Fruit fly (Drosophila melanogaster): ENCODE data around the gene Hex-A.

DNA sequence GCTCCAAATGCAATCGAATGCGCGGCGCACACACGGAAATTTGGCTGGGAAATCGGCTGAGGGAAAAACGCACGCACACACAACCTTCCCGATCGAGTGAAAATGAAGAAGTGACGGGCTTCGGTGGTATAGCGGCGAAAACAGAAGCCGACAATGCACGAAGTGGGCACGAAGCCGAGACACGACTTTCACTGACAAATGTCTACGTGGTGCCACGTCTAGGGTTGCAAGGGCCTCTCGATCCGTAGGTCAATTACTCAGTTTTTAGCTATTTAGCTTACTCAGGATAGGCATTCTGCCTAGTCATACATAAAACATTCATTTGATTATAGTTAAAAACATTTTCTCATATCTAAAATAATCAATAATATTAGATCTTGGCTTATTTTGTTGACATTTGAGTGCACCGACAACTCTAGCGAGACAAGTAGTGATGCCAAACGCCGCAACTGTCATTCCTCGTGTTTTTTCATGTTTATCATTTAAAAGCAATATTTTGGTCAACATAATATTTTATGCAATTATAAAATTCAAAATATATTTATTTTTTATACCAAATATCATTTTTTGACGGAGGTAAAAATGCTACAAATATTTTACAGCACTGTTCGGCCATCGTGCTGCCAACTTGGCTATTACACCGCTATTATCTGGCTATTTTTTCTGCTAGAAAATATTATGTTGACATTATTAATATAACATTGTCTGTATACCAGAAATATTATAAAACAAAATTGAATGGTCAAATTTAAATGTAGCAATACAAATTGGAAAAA, 31.7 kb upstream of the Hex-A start:
- peak; percentile 34 for TF ChIP-seq Tbp (GFP tag; optimal IDR thresholded peaks at IDR 0.05)
- TF ChIP-seq Meics (GFP tag; optimal IDR thresholded peaks at IDR 0.05) = peak; percentile 88
- peak; percentile 89 for TF ChIP-seq Fer1 (GFP tag; optimal IDR thresholded peaks at IDR 0.05)
- peak; percentile 65 for TF ChIP-seq Hmx (GFP tag; optimal IDR thresholded peaks at IDR 0.05)

All from whole organism, embryonic.